Fruit fly (Drosophila melanogaster): ENCODE measurements around the gene CG14427.
A peak's percentile ranks its signal among the peaks of the same experiment; 100 is the strongest.

Gene CG14427

DNA sequence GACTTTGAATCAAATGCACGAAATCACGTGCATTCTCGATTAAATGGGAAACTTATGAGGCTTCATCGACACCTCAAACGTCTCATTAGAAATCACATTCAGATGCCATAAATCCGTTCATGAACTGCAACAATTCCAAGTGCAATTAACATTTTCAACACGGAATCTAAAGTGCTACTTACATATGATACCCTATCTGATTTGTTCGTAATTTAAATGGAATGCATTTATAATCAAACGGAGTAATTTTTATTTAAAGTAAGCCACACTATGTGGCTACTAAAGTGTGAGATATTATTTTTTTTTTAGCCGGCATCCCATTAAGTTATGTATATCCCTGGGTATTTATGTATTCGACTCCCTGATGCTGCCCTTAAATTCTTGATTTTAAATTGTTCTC is 32.7 kb upstream of the CG14427 start:
- no peak for TF ChIP-seq CTCF (optimal IDR thresholded peaks at IDR 0.05)
- TF ChIP-seq CG8478 (optimal IDR thresholded peaks at IDR 0.05), result no peak

DNA sequence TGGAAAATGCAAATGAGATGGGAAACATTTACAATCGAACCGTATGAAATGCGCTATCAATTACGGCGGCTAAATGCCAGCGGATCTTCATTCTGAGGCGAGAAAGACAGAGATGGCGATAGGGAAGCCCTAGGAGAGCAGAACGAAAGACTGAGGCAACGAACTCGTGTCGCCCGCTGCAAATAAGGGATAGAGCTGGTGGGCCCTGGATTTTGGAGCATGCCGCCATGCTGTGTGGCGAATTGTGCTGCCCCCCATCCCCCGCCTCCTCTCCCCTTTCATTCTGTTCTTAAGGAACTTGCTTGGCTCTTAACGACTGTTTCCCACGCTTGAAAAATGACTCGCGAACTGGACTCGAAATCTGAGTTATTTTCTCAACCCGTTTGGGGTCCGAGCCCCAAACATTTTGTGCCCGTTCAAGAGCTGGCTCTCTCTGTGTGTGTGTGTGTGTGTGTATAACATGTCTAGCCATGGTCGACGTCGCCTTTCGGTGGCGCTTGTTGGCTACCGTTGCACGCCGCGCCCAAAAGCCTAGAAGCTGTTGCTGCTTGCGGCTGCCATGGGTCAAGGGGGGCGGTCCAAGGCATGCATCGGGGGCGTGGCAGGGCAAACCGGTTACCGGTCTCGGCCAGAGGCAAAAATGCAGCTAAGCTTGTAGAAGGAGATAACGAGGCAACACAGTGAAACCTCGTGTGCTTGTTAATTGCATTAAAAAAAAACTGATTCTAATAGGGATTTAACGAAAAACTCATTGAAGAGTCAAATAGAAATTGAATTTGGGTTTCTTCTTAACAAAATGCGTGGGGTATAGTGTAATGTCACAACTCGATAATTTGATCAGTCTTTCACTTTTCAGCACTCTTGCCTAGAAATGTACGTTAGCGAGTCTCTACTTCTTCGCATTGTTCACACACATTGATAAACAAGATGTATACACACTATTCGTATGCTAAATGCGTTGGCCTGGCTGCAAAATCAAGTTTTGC is 32.0 kb upstream of the CG14427 start:
- no peak for TF ChIP-seq CG8478 (optimal IDR thresholded peaks at IDR 0.05)

DNA sequence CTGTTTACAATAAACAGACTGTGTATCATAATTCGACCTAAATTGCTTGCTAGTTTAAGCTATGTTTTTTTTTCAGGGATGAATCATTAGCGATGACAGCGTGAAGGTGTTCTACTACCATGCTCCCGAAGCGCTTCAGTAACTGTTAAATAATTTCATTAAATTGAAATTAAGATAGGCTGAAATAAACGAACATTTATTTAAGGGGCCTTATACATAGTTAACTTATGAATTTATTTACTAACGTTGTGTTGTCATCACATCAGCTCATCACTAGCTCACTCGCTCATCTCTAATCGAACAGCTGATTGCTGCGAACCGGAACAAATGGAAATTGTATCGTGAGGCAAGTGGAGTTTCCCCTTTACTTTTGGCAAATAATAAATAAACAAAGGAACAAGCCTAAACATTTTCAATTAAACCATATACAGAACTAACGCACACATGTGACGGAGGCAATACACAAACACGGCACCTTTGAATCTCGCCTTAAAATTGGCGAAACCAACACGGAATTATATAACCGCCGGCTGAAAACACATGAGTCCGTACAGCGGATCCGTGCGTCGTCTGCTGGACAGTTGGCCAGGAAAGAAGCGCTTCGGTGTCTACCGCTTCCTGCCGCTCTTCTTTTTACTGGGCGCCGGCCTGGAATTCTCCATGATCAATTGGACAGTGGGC is 29.2 kb upstream of the CG14427 start, which contains the start of the genes cm, sloth1 and sloth2:
cm (minus strand) TSS at position 83 of the 681 bp plus-strand sequence.
sloth1 (plus strand) TSS at position 295 of the 681 bp plus-strand sequence.
sloth2 (plus strand) TSS at position 295 of the 681 bp plus-strand sequence.
- TF ChIP-seq CTCF (optimal IDR thresholded peaks at IDR 0.05), result no peak
- TF ChIP-seq CG8478 (optimal IDR thresholded peaks at IDR 0.05), result no peak

DNA sequence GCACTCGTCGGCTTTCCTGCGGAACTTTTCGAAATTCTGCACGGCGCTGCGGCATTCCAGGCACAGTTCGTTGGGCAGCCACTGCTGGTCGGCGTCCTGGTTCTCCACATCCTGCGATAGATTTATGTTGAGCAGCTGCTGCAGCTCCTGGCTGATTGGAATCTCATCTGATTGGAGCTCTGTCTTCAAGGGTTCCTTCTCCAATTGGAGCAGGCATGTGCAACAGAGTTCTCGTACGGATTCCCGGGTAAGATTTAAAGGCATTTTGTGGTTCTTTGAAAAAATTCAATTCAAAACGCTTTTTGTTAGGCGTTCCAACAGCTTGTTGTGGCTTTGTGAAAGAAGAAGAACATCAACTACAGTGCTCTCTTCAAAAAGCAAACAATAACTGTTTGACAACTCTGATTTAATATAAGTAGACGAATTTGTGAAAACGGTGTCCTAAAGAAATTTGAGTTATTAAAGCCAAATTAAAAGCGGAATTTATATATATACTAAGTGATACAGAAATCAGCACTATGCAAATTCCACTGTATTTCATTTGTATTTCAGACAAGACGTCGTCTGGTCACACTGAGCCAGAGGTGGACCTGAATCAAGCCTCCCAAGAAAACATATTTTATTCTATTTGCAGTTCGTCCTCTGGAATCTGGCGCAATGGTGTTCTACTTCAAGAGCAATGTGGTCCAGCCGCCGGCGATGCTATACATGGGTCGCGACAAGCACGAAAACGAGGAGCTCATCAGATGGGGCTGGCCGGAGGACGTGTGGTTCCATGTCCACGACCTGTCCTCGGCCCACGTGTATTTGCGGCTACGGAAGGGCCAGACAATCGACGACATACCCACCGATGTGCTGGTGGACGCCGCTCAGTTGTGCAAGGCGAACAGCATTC is 26.8 kb upstream of the CG14427 start, which contains the start of the genes CG3032 and CG4593:
CG3032 (minus strand) TSS at position 562 of the 895 bp plus-strand sequence.
CG4593 (plus strand) TSS at position 568 of the 895 bp plus-strand sequence.
- TF ChIP-seq CG8478 (optimal IDR thresholded peaks at IDR 0.05) (no peak), CTCF (optimal IDR thresholded peaks at IDR 0.05) (no peak)

DNA sequence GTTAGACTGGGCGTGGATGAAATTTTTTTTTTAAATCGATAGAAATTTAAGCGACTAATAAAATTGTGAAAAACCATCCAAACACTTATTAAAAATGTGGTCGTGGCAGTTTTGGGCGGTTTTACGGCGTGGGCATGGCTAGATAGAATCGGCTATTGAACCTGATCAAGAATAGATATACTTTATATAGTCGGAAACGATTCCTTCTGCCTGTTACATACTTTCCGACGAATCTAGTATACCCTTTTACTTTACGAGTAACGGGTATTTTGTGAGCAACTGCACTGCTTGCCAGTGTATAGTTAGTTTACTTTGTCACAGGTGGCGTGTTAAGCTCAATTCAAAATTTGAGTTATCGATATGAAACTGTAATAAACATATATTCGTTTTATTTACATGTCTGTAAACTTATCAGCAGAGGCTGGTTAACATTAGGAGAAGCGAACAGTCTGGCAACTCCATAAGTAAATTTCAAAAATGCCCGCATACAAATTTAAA is 25.4 kb upstream of the CG14427 start:
- TF ChIP-seq CG8478 (optimal IDR thresholded peaks at IDR 0.05) (no peak), CTCF (optimal IDR thresholded peaks at IDR 0.05) (peak; percentile 93 to 94)

DNA sequence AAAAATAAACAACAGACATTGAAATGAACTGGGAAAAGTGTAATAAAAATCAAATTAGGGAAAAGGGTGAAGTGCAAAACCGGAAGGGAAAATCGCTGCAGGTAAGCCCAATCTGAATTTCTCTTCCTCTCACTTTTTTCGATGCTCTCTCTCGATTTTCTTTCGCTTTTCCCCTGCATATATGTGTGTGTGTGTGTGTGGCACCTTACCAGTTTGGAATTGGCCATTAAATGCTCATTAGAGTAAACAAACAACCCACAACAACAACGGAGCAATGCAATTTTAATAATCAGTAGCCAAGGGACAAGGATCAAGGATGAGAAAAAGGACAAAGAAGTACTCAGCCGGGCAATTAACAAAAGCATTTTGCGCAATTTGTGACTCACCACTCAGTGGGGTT is 5.5 kb upstream of the CG14427 start:
- no peak for TF ChIP-seq CG8478 (optimal IDR thresholded peaks at IDR 0.05)
- TF ChIP-seq CTCF (optimal IDR thresholded peaks at IDR 0.05), result no peak

DNA sequence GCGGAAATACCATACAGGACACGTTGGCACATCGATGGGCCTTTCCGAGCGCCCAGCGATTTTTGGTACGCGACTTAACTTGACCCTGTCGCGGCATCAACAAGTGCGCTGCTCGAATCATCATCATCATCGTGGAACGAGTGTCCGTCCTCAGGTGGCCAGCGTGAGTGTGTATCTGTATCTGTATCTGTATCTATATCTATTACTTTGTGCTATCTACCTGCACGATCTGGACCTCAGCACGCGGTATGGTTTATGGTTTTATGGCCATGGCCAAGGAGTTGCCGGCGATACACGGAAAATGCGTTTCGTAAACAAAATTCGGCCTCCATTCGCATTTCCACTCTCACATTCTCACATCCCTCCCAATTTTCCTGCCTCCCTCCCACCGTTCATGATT is 3.3 kb upstream of the CG14427 start:
- TF ChIP-seq CG8478 (optimal IDR thresholded peaks at IDR 0.05) (no peak), CTCF (optimal IDR thresholded peaks at IDR 0.05) (no peak)

DNA sequence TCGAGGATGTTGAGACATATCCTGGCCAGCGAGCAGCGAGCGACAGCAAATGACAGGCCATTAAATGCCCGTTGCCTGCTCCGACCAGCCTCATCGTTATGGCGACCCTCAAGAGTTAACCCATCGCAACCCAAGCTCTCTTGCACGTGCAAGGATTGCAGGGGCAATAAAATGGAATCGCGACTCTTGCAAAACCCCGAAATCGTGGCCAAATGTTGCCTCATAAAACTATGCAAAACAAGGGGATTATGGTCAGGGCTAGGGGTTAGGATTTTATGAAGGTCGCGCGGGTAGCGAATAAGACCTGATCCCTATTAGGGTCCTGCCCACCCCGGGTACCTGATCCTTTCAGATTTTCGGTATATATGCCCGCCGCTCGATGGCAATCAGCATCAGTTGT is 8.7 kb downstream of the CG14427 start, which contains the start of gene nullo:
nullo (plus strand) TSS at position 390 of the 400 bp plus-strand sequence.
- no peak for TF ChIP-seq CG8478 (optimal IDR thresholded peaks at IDR 0.05)
- TF ChIP-seq CTCF (optimal IDR thresholded peaks at IDR 0.05), result no peak

DNA sequence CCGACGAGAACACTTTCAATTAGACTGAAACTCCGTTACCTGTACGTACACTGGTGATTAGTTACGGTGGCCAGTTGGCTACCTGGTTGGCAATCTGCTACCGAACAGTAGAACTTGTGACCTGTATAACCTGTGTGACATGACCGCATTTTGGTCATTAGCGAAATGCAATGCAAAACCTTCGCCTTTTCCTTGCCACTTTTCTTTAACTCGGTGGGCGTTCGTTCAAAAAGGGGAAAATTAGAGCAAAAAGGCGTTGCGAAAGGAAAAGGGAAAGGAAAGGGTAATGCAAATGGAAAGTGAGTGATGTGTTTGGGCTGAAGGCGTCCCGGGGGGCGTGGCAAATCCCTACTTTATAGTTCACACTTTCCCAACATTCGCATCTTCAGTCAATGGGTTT is 18.6 kb downstream of the CG14427 start:
- TF ChIP-seq CG8478 (optimal IDR thresholded peaks at IDR 0.05) (no peak), CTCF (optimal IDR thresholded peaks at IDR 0.05) (no peak)

DNA sequence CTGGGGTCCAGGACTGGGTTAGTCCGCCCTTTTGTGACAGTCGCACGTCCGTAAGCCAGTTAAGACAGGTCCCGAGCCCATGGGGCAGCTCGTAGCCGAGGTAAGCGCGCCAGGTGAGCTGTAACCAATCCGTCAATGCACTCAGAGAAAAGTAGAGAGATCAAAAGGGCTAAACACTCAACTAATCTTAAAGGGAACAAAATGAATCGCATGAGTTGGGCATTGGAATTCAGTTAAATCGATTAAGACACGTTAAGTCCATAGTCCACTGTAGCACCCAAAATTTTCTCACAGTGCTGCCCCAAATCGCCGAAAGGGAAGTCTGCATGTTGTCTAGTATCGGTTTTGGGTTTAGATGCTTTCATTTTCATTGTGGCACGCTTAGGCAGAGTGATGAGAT is 23.2 kb downstream of the CG14427 start:
- TF ChIP-seq CG8478 (optimal IDR thresholded peaks at IDR 0.05) (no peak), CTCF (optimal IDR thresholded peaks at IDR 0.05) (no peak)

DNA sequence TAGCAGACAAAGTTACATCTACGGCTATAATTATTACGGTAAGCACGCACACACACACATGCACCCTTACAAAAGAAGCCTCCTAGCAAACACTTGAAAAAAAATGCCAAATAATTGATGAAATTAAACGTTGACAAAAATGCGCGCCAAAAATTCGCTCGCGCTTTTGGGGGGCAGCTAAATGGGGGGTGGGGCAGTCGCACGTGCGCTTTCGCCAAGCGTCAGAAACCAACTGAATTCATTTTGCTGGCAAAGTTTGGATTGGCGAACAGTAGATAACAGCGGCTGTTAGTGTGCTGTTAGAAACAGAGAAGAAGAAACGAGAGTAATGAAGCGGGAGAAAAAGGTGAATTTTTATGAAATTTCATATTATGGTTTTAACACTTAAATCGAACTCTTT is 25.4 kb downstream of the CG14427 start, which contains the start of gene CG12541:
CG12541 (minus strand) TSS at position 218 of the 400 bp plus-strand sequence.
- TF ChIP-seq CTCF (optimal IDR thresholded peaks at IDR 0.05) (no peak), CG8478 (optimal IDR thresholded peaks at IDR 0.05) (no peak)

DNA sequence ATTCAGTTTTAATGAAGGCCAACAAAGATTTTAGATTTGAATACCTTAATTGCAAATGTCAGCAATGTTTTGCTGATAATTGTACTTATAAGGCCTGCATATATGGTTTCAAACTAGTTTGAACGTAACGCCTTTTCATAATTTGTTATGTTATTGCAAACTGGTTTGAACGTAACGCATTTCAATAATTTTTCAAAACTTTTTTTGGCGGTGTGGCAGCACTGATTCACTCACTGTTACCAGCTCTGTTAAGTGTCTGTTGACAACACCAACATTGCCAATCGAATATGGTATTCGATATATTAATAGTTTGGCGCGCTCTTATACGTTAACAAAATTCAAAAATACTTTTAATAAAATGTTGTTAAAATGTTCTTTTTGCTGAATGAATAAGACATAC is 26.2 kb downstream of the CG14427 start:
- no peak for TF ChIP-seq CG8478 (optimal IDR thresholded peaks at IDR 0.05)
- TF ChIP-seq CTCF (optimal IDR thresholded peaks at IDR 0.05), result peak in 1 of 2 experiments; percentile 1

DNA sequence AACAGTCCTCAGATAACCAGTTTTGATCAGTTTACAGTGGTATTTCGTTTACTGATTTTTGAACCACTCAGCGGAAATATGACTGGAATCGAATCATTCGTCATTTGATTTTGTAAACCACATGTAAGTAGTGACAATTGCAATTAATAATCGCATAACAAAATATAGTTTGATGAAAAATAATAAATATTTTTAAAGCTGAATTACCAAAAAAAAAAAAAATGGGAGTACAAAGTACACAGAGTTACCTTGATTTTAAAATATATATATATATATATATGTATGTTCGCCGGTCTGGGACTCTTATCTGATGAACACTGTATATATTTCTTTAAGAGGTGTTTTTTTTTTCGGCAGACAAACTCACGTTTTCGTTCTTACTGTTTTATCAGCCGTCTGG is 26.8 kb downstream of the CG14427 start:
- no peak for TF ChIP-seq CTCF (optimal IDR thresholded peaks at IDR 0.05)
- TF ChIP-seq CG8478 (optimal IDR thresholded peaks at IDR 0.05), result no peak

DNA sequence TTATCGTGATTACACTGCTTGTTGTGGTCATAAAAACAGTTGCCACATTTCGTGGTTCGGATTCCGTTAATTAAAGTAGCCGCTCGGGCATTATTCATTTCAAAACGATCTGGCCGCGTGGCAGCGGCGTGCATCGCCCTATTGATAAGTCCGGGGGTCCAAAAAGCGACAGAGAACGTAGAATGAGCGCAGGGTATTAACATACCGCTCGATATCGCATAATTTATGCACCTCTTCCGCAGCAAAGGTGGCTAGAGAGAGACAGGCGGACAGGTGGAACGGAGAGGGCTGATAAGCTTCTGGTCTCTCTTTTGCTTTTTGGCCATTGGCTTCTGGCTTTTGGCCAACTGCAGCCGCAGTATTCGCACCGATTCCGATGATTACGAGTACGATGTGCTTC is 27.7 kb downstream of the CG14427 start:
- TF ChIP-seq CTCF (optimal IDR thresholded peaks at IDR 0.05), result no peak
- no peak for TF ChIP-seq CG8478 (optimal IDR thresholded peaks at IDR 0.05)
